Worm (Caenorhabditis elegans): ENCODE results near the gene T14A8.2.

T14A8.2 gene

DNA sequence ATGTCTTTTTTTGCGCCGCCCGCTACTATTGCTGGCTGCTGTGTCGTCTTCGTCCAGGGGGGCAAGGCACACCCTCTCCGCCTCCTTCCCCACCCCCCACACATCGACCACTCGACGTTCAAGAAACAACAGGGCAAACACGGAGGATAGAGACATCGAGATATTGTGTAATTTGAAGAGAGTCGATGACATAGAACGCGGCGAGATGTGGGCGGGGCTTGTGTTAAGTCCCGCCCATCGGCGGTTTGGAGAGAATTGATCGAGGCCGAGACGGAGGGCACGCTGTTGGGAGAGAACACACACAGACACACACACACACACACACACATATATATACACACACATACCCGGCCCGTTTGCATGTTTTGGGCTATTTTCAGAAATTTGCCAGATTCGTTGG, 23.2 kb upstream of the T14A8.2 start (continued):
- peak; percentile 14 for TF ChIP-seq zip-5 (tag; optimal IDR thresholded peaks at IDR 0.05)
- no peak for TF ChIP-seq pha-4 (tag; optimal IDR thresholded peaks at IDR 0.05)
- TF ChIP-seq K09A11.1 (tag; optimal IDR thresholded peaks at IDR 0.05; ENCODE audit: insufficient read depth) = no peak
- TF ChIP-seq hlh-15 (tag; optimal IDR thresholded peaks at IDR 0.05) = no peak
- TF ChIP-seq ets-4 (tag; optimal IDR thresholded peaks at IDR 0.05) = peak; percentile 2
- no peak for TF ChIP-seq npax-4 (tag; optimal IDR thresholded peaks at IDR 0.05)
- no peak for TF ChIP-seq ceh-24 (tag; optimal IDR thresholded peaks at IDR 0.05)
- peak; percentile 44 for TF ChIP-seq ceh-14 (tag; optimal IDR thresholded peaks at IDR 0.05)
- no peak for TF ChIP-seq fax-1 (tag; optimal IDR thresholded peaks at IDR 0.05)
- TF ChIP-seq unc-3 (GFP tag; conservative IDR thresholded peaks at IDR 0.05) = no peak
- TF ChIP-seq unc-3 (tag; optimal IDR thresholded peaks at IDR 0.05) = no peak
- no peak for TF ChIP-seq dve-1 (tag; optimal IDR thresholded peaks at IDR 0.05)
- TF ChIP-seq K02D7.2 (tag; optimal IDR thresholded peaks at IDR 0.05) = no peak
- TF ChIP-seq hlh-13 (GFP tag; optimal IDR thresholded peaks at IDR 0.05) = no peak
- TF ChIP-seq sdc-2 (tag; optimal IDR thresholded peaks at IDR 0.05) = peak; percentile 43
- TF ChIP-seq nhr-232 (tag; optimal IDR thresholded peaks at IDR 0.05) = no peak
- TF ChIP-seq lim-6 (tag; optimal IDR thresholded peaks at IDR 0.05) = peak; percentile 0
- peak; percentile 61 for TF ChIP-seq ceh-2 (tag; optimal IDR thresholded peaks at IDR 0.05)
- TF ChIP-seq nfya-1 (tag; optimal IDR thresholded peaks at IDR 0.05) = peak; percentile 84
- TF ChIP-seq hlh-30 (tag; optimal IDR thresholded peaks at IDR 0.05; ENCODE audit: insufficient read depth) = peak; percentile 17
- TF ChIP-seq ceh-48 (tag; optimal IDR thresholded peaks at IDR 0.05) = peak; percentile 42
- peak; percentile 12 for TF ChIP-seq sox-4 (tag; optimal IDR thresholded peaks at IDR 0.05)
- no peak for TF ChIP-seq mec-3 (tag; optimal IDR thresholded peaks at IDR 0.05; ENCODE audit: borderline replicate concordance)
- peak; percentile 85 for TF ChIP-seq ceh-31 (tag; optimal IDR thresholded peaks at IDR 0.05)
- peak; percentile 36 for TF ChIP-seq tbx-7 (tag; optimal IDR thresholded peaks at IDR 0.05)
- no peak for TF ChIP-seq eyg-1 (tag; optimal IDR thresholded peaks at IDR 0.05)
- peak; percentile 84 for TF ChIP-seq ceh-18 (tag; optimal IDR thresholded peaks at IDR 0.05)
- TF ChIP-seq hlh-8 (tag; optimal IDR thresholded peaks at IDR 0.05) = no peak
- TF ChIP-seq unc-55 (GFP tag; optimal IDR thresholded peaks at IDR 0.05) = peak; percentile 80
- TF ChIP-seq nhr-11 (tag; optimal IDR thresholded peaks at IDR 0.05) = no peak
- TF ChIP-seq ref-2 (tag; optimal IDR thresholded peaks at IDR 0.05) = peak; percentile 87

DNA sequence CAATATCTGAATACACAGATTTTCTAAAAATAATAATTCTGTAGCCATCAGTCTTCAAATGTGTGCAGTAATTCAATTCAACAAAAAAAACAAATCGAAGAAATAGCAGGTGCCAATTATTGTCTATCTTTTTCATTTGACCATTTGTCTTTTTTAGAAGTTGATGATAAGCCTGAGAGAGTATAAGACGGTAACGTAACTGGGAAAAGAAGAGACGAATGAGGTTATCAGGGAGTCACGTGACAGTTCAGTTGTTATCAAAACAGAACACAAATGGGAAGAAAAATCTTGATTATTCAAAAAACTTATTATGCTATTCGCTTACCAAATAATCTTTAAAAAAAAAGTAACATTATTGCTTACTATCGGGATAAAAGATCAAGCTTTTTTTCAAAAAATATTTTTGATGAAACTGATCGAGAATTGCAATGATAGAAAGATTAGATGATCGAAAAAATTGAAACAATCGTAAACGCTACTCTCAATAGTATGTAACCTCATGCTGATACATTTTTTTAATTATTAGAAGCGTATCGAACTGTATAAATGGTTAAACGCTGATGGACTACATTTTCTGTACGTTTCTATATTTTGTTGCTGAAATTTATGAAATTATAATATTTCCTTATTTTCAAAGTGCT, 22.0 kb upstream of the T14A8.2 start:
- TF ChIP-seq hlh-13 (GFP tag; optimal IDR thresholded peaks at IDR 0.05) (no peak), hlh-30 (tag; optimal IDR thresholded peaks at IDR 0.05; ENCODE audit: insufficient read depth) (peak; percentile 17), elt-2 (tag; optimal IDR thresholded peaks at IDR 0.05) (peak; percentile 8)

DNA sequence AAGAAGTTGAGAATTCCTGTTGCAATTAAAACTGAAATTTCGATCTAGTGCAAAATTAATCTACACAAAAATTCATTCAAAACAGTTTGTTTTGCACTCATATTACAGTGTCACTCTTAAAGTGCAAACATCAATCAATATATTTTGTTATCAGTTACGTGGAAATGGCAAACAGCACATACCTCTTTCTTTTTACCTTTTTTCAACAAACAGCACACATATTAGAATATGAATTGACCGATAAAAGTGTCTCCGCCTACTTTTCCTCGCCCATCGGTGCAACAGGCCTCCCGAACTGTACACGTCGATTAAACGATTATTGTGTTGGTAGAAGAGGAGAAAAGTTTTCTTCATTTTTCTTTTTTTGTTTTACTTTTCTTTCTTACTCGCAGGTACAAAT, 18.8 kb upstream of the T14A8.2 start:
- no peak for TF ChIP-seq ref-2 (tag; optimal IDR thresholded peaks at IDR 0.05)
- no peak for TF ChIP-seq unc-55 (GFP tag; optimal IDR thresholded peaks at IDR 0.05)
- TF ChIP-seq C38D4.7 (GFP tag; optimal IDR thresholded peaks at IDR 0.05) = no peak
- no peak for TF ChIP-seq odd-2 (tag; optimal IDR thresholded peaks at IDR 0.05)
- peak; percentile 42 for TF ChIP-seq elt-2 (tag; optimal IDR thresholded peaks at IDR 0.05)
- no peak for TF ChIP-seq rnt-1 (tag; optimal IDR thresholded peaks at IDR 0.05)
- no peak for TF ChIP-seq hlh-6 (tag; optimal IDR thresholded peaks at IDR 0.05)
- no peak for TF ChIP-seq ceh-45 (GFP tag; IDR thresholded peaks at IDR 0.05)

DNA sequence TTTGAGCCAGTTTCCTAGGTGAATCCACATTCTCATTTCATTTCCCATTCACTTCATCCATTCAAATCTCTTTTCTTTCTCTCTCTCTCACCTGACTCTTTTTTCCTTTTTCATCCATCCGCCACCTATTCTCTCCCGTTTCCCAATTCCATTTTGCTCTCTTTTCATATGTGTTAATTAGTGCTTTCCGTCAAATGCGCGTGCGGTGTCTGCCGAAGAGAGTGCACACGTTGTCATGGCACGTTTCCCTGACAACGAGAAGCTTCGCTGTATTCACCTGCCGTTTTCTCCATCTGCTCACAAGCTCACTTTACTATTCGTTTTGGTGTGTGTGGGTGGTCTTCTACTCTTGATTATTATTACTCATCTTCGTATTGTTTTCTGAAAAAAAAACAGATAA, 17.5 kb upstream of the T14A8.2 start:
- TF ChIP-seq ceh-18 (tag; optimal IDR thresholded peaks at IDR 0.05) (no peak), odd-2 (tag; optimal IDR thresholded peaks at IDR 0.05) (no peak), ceh-19 (GFP tag; optimal IDR thresholded peaks at IDR 0.05) (no peak), elt-2 (tag; optimal IDR thresholded peaks at IDR 0.05) (no peak), hlh-15 (tag; optimal IDR thresholded peaks at IDR 0.05) (no peak), syd-9 (tag; optimal IDR thresholded peaks at IDR 0.05) (no peak), ceh-31 (tag; optimal IDR thresholded peaks at IDR 0.05) (peak; percentile 33), ceh-14 (tag; optimal IDR thresholded peaks at IDR 0.05) (peak; percentile 65), fkh-6 (tag; optimal IDR thresholded peaks at IDR 0.05) (no peak)
